Fruit fly (Drosophila melanogaster) whole organism, prepupa: ENCODE measurements around the gene CG16854.

Experiments
- Blimp-1 ChIP-seq: fragments of 200-800 bp; sonication (Bioruptor generic); optimal IDR thresholded peaks from 3 replicates; lab custom pipeline; 2017; ENCODE audit warnings: missing biosample characterization, missing genetic modification characterization, mild to moderate bottlenecking, moderate library complexity, missing genetic modification reagents
- CG10631 ChIP-seq: fragments of 200-800 bp; sonication (Bioruptor generic); optimal IDR thresholded peaks from 2 replicates; lab custom pipeline; 2016; ENCODE audit warnings: missing biosample characterization, missing genetic modification characterization
- CG10669 ChIP-seq: fragments of 200-800 bp; sonication (Bioruptor generic); optimal IDR thresholded peaks from 3 replicates; lab custom pipeline; 2018; ENCODE audit warnings: missing biosample characterization, mild to moderate bottlenecking, missing genetic modification characterization, moderate library complexity
- CG11294 ChIP-seq: fragments of 200-800 bp; sonication (Bioruptor generic); IDR thresholded peaks from 2 replicates; pipeline ENCODE4 v1.3.6; 2022; ENCODE audit warnings: missing biosample characterization, missing genetic modification characterization
- CG11762 ChIP-seq: fragments of 200-800 bp; sonication (Bioruptor generic); optimal IDR thresholded peaks from 3 replicates; lab custom pipeline; 2016; ENCODE audit warnings: missing biosample characterization, missing genetic modification characterization; ENCODE audit not compliant: insufficient read depth
- CG11902 ChIP-seq: fragments of 200-800 bp; sonication (Bioruptor generic); optimal IDR thresholded peaks from 3 replicates; lab custom pipeline; 2016; ENCODE audit warnings: missing biosample characterization, missing genetic modification characterization
- CG1621 ChIP-seq: fragments of 200-800 bp; sonication (Bioruptor generic); optimal IDR thresholded peaks from 3 replicates; lab custom pipeline; 2018; ENCODE audit warnings: missing biosample characterization, mild to moderate bottlenecking, missing genetic modification characterization
- CG16779 ChIP-seq: fragments of 200-800 bp; sonication (Bioruptor generic); optimal IDR thresholded peaks from 3 replicates; lab custom pipeline; 2017; ENCODE audit warnings: missing biosample characterization, mild to moderate bottlenecking, missing genetic modification characterization
- CG3032 ChIP-seq: fragments of 200-800 bp; optimal IDR thresholded peaks from 2 replicates; lab custom pipeline; 2019; ENCODE audit warnings: missing biosample characterization, mild to moderate bottlenecking, missing genetic modification characterization, moderate library complexity
- CG31627 ChIP-seq: fragments of 200-800 bp; sonication (Bioruptor generic); optimal IDR thresholded peaks from 3 replicates; lab custom pipeline; 2016; ENCODE audit warnings: missing biosample characterization, missing genetic modification characterization
- CG32006 ChIP-seq: fragments of 200-800 bp; sonication (Bioruptor generic); optimal IDR thresholded peaks from 3 replicates; lab custom pipeline; 2017; ENCODE audit warnings: missing biosample characterization, mild to moderate bottlenecking, missing genetic modification characterization
- CG34406 ChIP-seq: fragments of 200-800 bp; sonication (Bioruptor generic); optimal IDR thresholded peaks from 3 replicates; lab custom pipeline; 2016; ENCODE audit warnings: missing biosample characterization, missing genetic modification characterization
- CG3919 ChIP-seq: fragments of 200-800 bp; sonication (Bioruptor generic); optimal IDR thresholded peaks from 3 replicates; lab custom pipeline; 2016; ENCODE audit warnings: missing biosample characterization, missing genetic modification characterization
- CG4318 ChIP-seq: fragments of 200-800 bp; sonication (Bioruptor generic); optimal IDR thresholded peaks from 3 replicates; lab custom pipeline; 2017; ENCODE audit warnings: missing biosample characterization, mild to moderate bottlenecking, missing genetic modification characterization
- CG6163 ChIP-seq: fragments of 200-800 bp; sonication (Bioruptor generic); IDR thresholded peaks from 3 replicates; pipeline ENCODE4 v1.3.6; 2022; ENCODE audit warnings: missing biosample characterization, missing genetic modification characterization
- CG6276 ChIP-seq: fragments of 200-800 bp; sonication (Bioruptor generic); optimal IDR thresholded peaks from 2 replicates; lab custom pipeline; 2017; ENCODE audit warnings: missing biosample characterization, mild to moderate bottlenecking, missing genetic modification characterization
- CG6792 ChIP-seq: fragments of 200-800 bp; sonication (Bioruptor generic); optimal IDR thresholded peaks from 3 replicates; lab custom pipeline; 2016; ENCODE audit warnings: missing biosample characterization, missing genetic modification characterization
- CG6854 ChIP-seq: fragments of 200-800 bp; sonication (Bioruptor generic); optimal IDR thresholded peaks from 2 replicates; lab custom pipeline; 2017; ENCODE audit warnings: missing biosample characterization, mild to moderate bottlenecking, missing genetic modification characterization
- CG8119 ChIP-seq: fragments of 200-800 bp; sonication (Bioruptor generic); IDR thresholded peaks from 3 replicates; pipeline ENCODE4 v1.3.6; 2022; ENCODE audit warnings: missing biosample characterization, missing genetic modification characterization
- CG8319 ChIP-seq: fragments of 200-800 bp; sonication (Bioruptor generic); optimal IDR thresholded peaks from 3 replicates; lab custom pipeline; 2016; ENCODE audit warnings: missing biosample characterization, missing genetic modification characterization
- CG8632 ChIP-seq: fragments of 200-800 bp; sonication (Bioruptor generic); optimal IDR thresholded peaks from 3 replicates; lab custom pipeline; 2016; ENCODE audit warnings: missing biosample characterization, missing genetic modification characterization
- CG9139 ChIP-seq: fragments of 200-800 bp; sonication (Bioruptor generic); optimal IDR thresholded peaks from 3 replicates; lab custom pipeline; 2017; ENCODE audit warnings: missing biosample characterization, mild to moderate bottlenecking, missing genetic modification characterization
- Eip75B ChIP-seq: fragments of 200-800 bp; sonication (Bioruptor generic); optimal IDR thresholded peaks from 3 replicates; lab custom pipeline; 2016; ENCODE audit warnings: missing biosample characterization, missing genetic modification characterization
- Eip78C ChIP-seq: fragments of 200-800 bp; sonication (Bioruptor generic); peaks from one replicate; lab custom pipeline; 2016; ENCODE audit warnings: missing biosample characterization, missing genetic modification characterization
- Eip93F ChIP-seq: fragments of 200-800 bp; sonication (Bioruptor generic); optimal IDR thresholded peaks from 2 replicates; lab custom pipeline; 2016; ENCODE audit warnings: missing biosample characterization, mild to moderate bottlenecking, missing genetic modification characterization
- Ets21C ChIP-seq: fragments of 200-800 bp; sonication (Bioruptor generic); optimal IDR thresholded peaks from 3 replicates; lab custom pipeline; 2016; ENCODE audit warnings: missing biosample characterization, missing genetic modification characterization
- Hr38 ChIP-seq: sonication (Bioruptor generic); optimal IDR thresholded peaks from 2 replicates; lab custom pipeline; 2016; ENCODE audit warnings: missing biosample characterization, missing genetic modification characterization
- Hr39 ChIP-seq: fragments of 200-800 bp; sonication (Bioruptor generic); optimal IDR thresholded peaks from 2 replicates; lab custom pipeline; 2016; ENCODE audit warnings: missing biosample characterization, missing genetic modification characterization
- Hr4 ChIP-seq: fragments of 200-800 bp; sonication (Bioruptor generic); optimal IDR thresholded peaks from 3 replicates; lab custom pipeline; 2016; ENCODE audit warnings: missing biosample characterization, missing genetic modification characterization
- Met ChIP-seq: fragments of 200-800 bp; sonication (Bioruptor generic); optimal IDR thresholded peaks from 3 replicates; lab custom pipeline; 2016; ENCODE audit warnings: missing biosample characterization, missing genetic modification characterization
- OdsH ChIP-seq: fragments of 200-800 bp; sonication (Bioruptor generic); optimal IDR thresholded peaks from 3 replicates; lab custom pipeline; 2016; ENCODE audit warnings: missing biosample characterization, missing genetic modification characterization
- Smox ChIP-seq: fragments of 200-800 bp; sonication (Bioruptor generic); optimal IDR thresholded peaks from 3 replicates; lab custom pipeline; 2016; ENCODE audit warnings: missing biosample characterization, missing genetic modification characterization
- Sox14 ChIP-seq: fragments of 200-800 bp; sonication (Bioruptor generic); optimal IDR thresholded peaks from 3 replicates; lab custom pipeline; 2016; ENCODE audit warnings: missing biosample characterization, missing genetic modification characterization
- Sox15 ChIP-seq: fragments of 200-800 bp; sonication (Bioruptor generic); optimal IDR thresholded peaks from 3 replicates; lab custom pipeline; 2016; ENCODE audit warnings: missing biosample characterization, missing genetic modification characterization
- cyc ChIP-seq: fragments of 200-800 bp; sonication (Bioruptor generic); optimal IDR thresholded peaks from 3 replicates; lab custom pipeline; 2016; ENCODE audit warnings: missing biosample characterization, missing genetic modification characterization
- dac ChIP-seq: fragments of 200-800 bp; sonication (Bioruptor generic); optimal IDR thresholded peaks from 2 replicates; lab custom pipeline; 2017; ENCODE audit warnings: missing biosample characterization, mild to moderate bottlenecking, missing genetic modification characterization
- dsx ChIP-seq: fragments of 200-800 bp; optimal IDR thresholded peaks from 3 replicates; lab custom pipeline; 2019; ENCODE audit warnings: missing biosample characterization, mild to moderate bottlenecking, missing genetic modification characterization, moderate library complexity; ENCODE audit not compliant: poor library complexity, severe bottlenecking
- eg ChIP-seq: fragments of 200-800 bp; sonication (Bioruptor generic); IDR thresholded peaks from 3 replicates; pipeline ENCODE4 v1.3.6; 2022; ENCODE audit warnings: missing biosample characterization, missing genetic modification characterization
- fd85E ChIP-seq: fragments of 200-800 bp; sonication (Bioruptor generic); optimal IDR thresholded peaks from 3 replicates; lab custom pipeline; 2016; ENCODE audit warnings: missing biosample characterization, missing genetic modification characterization
- fkh ChIP-seq: fragments of 200-800 bp; sonication (Bioruptor generic); optimal IDR thresholded peaks from 3 replicates; lab custom pipeline; 2017; ENCODE audit warnings: missing biosample characterization, mild to moderate bottlenecking, missing genetic modification characterization, moderate library complexity
- lz ChIP-seq: fragments of 200-800 bp; sonication (Bioruptor generic); optimal IDR thresholded peaks from 3 replicates; lab custom pipeline; 2016; ENCODE audit warnings: missing biosample characterization, missing genetic modification characterization
- pdm3 ChIP-seq: fragments of 200-800 bp; sonication (Bioruptor generic); optimal IDR thresholded peaks from 3 replicates; lab custom pipeline; 2016; ENCODE audit warnings: missing biosample characterization, missing genetic modification characterization
- salr ChIP-seq, 2 experiments: fragments of 200-800 bp; sonication (Bioruptor generic); optimal IDR thresholded peaks; 3 replicates each; lab custom pipeline; 2016 to 2018; ENCODE audit warnings: missing biosample characterization in 2 of 2, missing genetic modification characterization in 2 of 2, mild to moderate bottlenecking in 1 of 2
- spab ChIP-seq: fragments of 200-800 bp; sonication (Bioruptor generic); optimal IDR thresholded peaks from 2 replicates; lab custom pipeline; 2017; ENCODE audit warnings: missing biosample characterization, mild to moderate bottlenecking, missing genetic modification characterization, missing genetic modification reagents
- ss ChIP-seq, 2 experiments: fragments of 200-800 bp; sonication (Bioruptor generic); optimal IDR thresholded peaks; 2 replicates in 1 of 2; 3 replicates in 1 of 2; lab custom pipeline; 2017 to 2018; ENCODE audit warnings: mild to moderate bottlenecking in 2 of 2, missing biosample characterization in 2 of 2, missing genetic modification characterization in 2 of 2, moderate library complexity in 1 of 2
- topi ChIP-seq: fragments of 200-800 bp; sonication (Bioruptor generic); optimal IDR thresholded peaks from 3 replicates; lab custom pipeline; 2016; ENCODE audit warnings: missing biosample characterization, missing genetic modification characterization
- vri ChIP-seq: fragments of 200-800 bp; sonication (Bioruptor generic); optimal IDR thresholded peaks from 3 replicates; lab custom pipeline; 2016; ENCODE audit warnings: missing biosample characterization, mild to moderate bottlenecking, missing genetic modification characterization

Gene CG16854

dm6 chr2L:11052493-11052788, 34.1 kb upstream of the CG16854 start (continued):
- TF ChIP-seq Met (GFP tag; lab: Kevin White, UChicago) (no peak), CG4318 (GFP tag; lab: Kevin White, UChicago) (no peak), salr (GFP tag; optimal IDR thresholded peaks at IDR 0.05; lab: Kevin White, UChicago) (no peak), CG6163 (GFP tag; lab: Robert Waterston, UW) (peak; percentile 68), fkh (GFP tag; lab: Kevin White, UChicago) (no peak), CG16779 (tag; lab: Kevin White, UChicago) (peak; percentile 46), OdsH (GFP tag; lab: Kevin White, UChicago) (peak; percentile 46), CG1621 (tag; lab: Kevin White, UChicago) (no peak), Eip93F (GFP tag; lab: Kevin White, UChicago) (no peak), CG8319 (no peak), CG10669 (GFP tag; lab: Kevin White, UChicago) (peak; percentile 70), Eip78C (GFP tag; lab: Kevin White, UChicago) (peak; percentile 83), ss (GFP tag; optimal IDR thresholded peaks at IDR 0.05; lab: Kevin White, UChicago) (peak; percentile 1 to 75), CG6854 (GFP tag; lab: Kevin White, UChicago) (no peak), CG31627 (no peak), fd85E (no peak), CG32006 (GFP tag; lab: Kevin White, UChicago) (peak; percentile 38), topi (GFP tag; lab: Kevin White, UChicago) (peak; percentile 26), eg (GFP tag; lab: Robert Waterston, UW) (no peak)
- TF ChIP-seq, all 60 proteins: peak for 30

- TF ChIP-seq Smox (GFP tag; lab: Kevin White, UChicago) = peak; percentile 91
- TF ChIP-seq eg (GFP tag; lab: Robert Waterston, UW) = peak; percentile 70
- TF ChIP-seq Hr38 = no peak
- peak; percentile 87 for TF ChIP-seq Hr39 (GFP tag; lab: Kevin White, UChicago)
- TF ChIP-seq Sox15 (GFP tag; lab: Kevin White, UChicago) = peak; percentile 90
- peak; percentile 61 for TF ChIP-seq Eip93F (GFP tag; lab: Kevin White, UChicago)
- TF ChIP-seq lz (GFP tag; lab: Kevin White, UChicago) = peak; percentile 91
- TF ChIP-seq Sox14 (GFP tag; lab: Kevin White, UChicago) = peak; percentile 86
- TF ChIP-seq dsx (GFP tag; lab: Kevin White, UChicago) = peak; percentile 83
- peak; percentile 50 for TF ChIP-seq CG32006 (GFP tag; lab: Kevin White, UChicago)
- peak; percentile 52 for TF ChIP-seq CG6276 (GFP tag; lab: Kevin White, UChicago)
- TF ChIP-seq Blimp-1 (GFP tag; lab: Kevin White, UChicago) = peak; percentile 62
- TF ChIP-seq CG1621 (tag; lab: Kevin White, UChicago) = peak; percentile 86
- TF ChIP-seq CG11902 = peak; percentile 93
- TF ChIP-seq CG3032 = peak; percentile 89
- peak; percentile 90 for TF ChIP-seq CG10669 (GFP tag; lab: Kevin White, UChicago)
- peak; percentile 91 for TF ChIP-seq cyc (GFP tag; lab: Kevin White, UChicago)
- no peak for TF ChIP-seq CG11294 (GFP tag; lab: Robert Waterston, UW)
- TF ChIP-seq vri (GFP tag; lab: Kevin White, UChicago) = peak; percentile 84
- TF ChIP-seq Ets21C (GFP tag; lab: Kevin White, UChicago) = peak; percentile 82
- peak; percentile 90 for TF ChIP-seq CG31627
- peak; percentile 86 for TF ChIP-seq CG8632 (GFP tag; lab: Kevin White, UChicago)
- no peak for TF ChIP-seq CG4318 (GFP tag; lab: Kevin White, UChicago)
- TF ChIP-seq dac (GFP tag; lab: Kevin White, UChicago) = peak; percentile 6
- peak; percentile 59 for TF ChIP-seq Hr4 (GFP tag; lab: Kevin White, UChicago)
- TF ChIP-seq CG8119 (GFP tag; lab: Robert Waterston, UW) = peak; percentile 42; the same call in 2 of the 3 replicates
- peak; percentile 94 for TF ChIP-seq CG6163 (GFP tag; lab: Robert Waterston, UW)
- peak; percentile 33 to 71 for TF ChIP-seq salr (GFP tag; optimal IDR thresholded peaks at IDR 0.05; lab: Kevin White, UChicago)
- TF ChIP-seq CG34406 = peak; percentile 89
- peak; percentile 88 for TF ChIP-seq CG11762
- peak; percentile 92 for TF ChIP-seq CG3919
- TF ChIP-seq CG9139 = peak; percentile 79
- peak; percentile 86 to 92 for TF ChIP-seq ss (GFP tag; optimal IDR thresholded peaks at IDR 0.05; lab: Kevin White, UChicago)
- peak; percentile 90 for TF ChIP-seq CG10631 (GFP tag; lab: Kevin White, UChicago)
- TF ChIP-seq CG6792 = peak; percentile 93
- peak; percentile 90 for TF ChIP-seq pdm3 (GFP tag; lab: Kevin White, UChicago)
- peak; percentile 88 for TF ChIP-seq spab (GFP tag; lab: Kevin White, UChicago)
- TF ChIP-seq Eip75B (GFP tag; lab: Kevin White, UChicago) = peak; percentile 93
Measured at dm6 chr2L:11053018-11053807, 33.3 kb upstream of the CG16854 start.
